Fruit fly (Drosophila melanogaster) whole organism, pupa: ENCODE results near the gene ECSIT.
A peak's percentile ranks its signal among the peaks of the same experiment; 100 is the strongest.

Experiments used
- CG10348 ChIP-seq: fragments of 200-800 bp; sonication (Bioruptor generic); IDR thresholded peaks from 2 replicates; pipeline ENCODE4 v1.3.6; 2022; ENCODE audit warnings: missing biosample characterization, missing genetic modification characterization
- CG12605 ChIP-seq: fragments of 200-800 bp; sonication (Bioruptor generic); IDR thresholded peaks from 2 replicates; pipeline ENCODE4 v1.3.6; 2022; ENCODE audit warnings: missing biosample characterization, missing genetic modification characterization
- CG13204 ChIP-seq: fragments of 200-800 bp; sonication (Bioruptor generic); optimal IDR thresholded peaks from 2 replicates; lab custom pipeline; 2018; ENCODE audit warnings: missing biosample characterization, mild to moderate bottlenecking, missing genetic modification characterization, moderate library complexity
- CG14655 ChIP-seq: fragments of 200-800 bp; sonication (Bioruptor generic); optimal IDR thresholded peaks from 3 replicates; lab custom pipeline; 2017; ENCODE audit warnings: mild to moderate bottlenecking, missing biosample characterization, missing genetic modification reagents, missing genetic modification characterization
- CG15710 ChIP-seq: fragments of 200-800 bp; sonication (Bioruptor generic); optimal IDR thresholded peaks from 2 replicates; lab custom pipeline; 2018; ENCODE audit warnings: missing biosample characterization, mild to moderate bottlenecking, missing genetic modification characterization, moderate library complexity
- CG17806 ChIP-seq: fragments of 200-800 bp; sonication (Bioruptor generic); optimal IDR thresholded peaks from 2 replicates; lab custom pipeline; 2018; ENCODE audit warnings: missing biosample characterization, mild to moderate bottlenecking, missing genetic modification characterization, moderate library complexity
- CG32121 ChIP-seq: fragments of 200-800 bp; sonication (Bioruptor generic); IDR thresholded peaks from 2 replicates; pipeline ENCODE4 v1.3.6; 2022; ENCODE audit warnings: missing biosample characterization, missing genetic modification characterization
- CG34367 ChIP-seq: fragments of 200-800 bp; sonication (Bioruptor generic); optimal IDR thresholded peaks from 2 replicates; lab custom pipeline; 2018; ENCODE audit warnings: missing biosample characterization, mild to moderate bottlenecking, missing genetic modification characterization
- CG4496 ChIP-seq: fragments of 200-800 bp; sonication (Bioruptor generic); IDR thresholded peaks from 3 replicates; pipeline ENCODE4 v1.3.6; 2022; ENCODE audit warnings: missing biosample characterization, missing genetic modification characterization
- CG8159 ChIP-seq: fragments of 200-800 bp; sonication (Bioruptor generic); optimal IDR thresholded peaks from 3 replicates; lab custom pipeline; 2018; ENCODE audit warnings: missing biosample characterization, mild to moderate bottlenecking, missing genetic modification characterization, moderate library complexity
- CG8301 ChIP-seq: fragments of 200-800 bp; sonication (Bioruptor generic); optimal IDR thresholded peaks from 2 replicates; lab custom pipeline; 2018; ENCODE audit warnings: missing biosample characterization, mild to moderate bottlenecking, missing genetic modification characterization
- CG9948 ChIP-seq: fragments of 200-800 bp; sonication (Bioruptor generic); optimal IDR thresholded peaks from 2 replicates; lab custom pipeline; 2018; ENCODE audit warnings: missing biosample characterization, mild to moderate bottlenecking, missing genetic modification characterization, moderate library complexity
- D1 ChIP-seq: fragments of 200-800 bp; sonication (Bioruptor generic); optimal IDR thresholded peaks from 2 replicates; lab custom pipeline; 2018; ENCODE audit warnings: missing biosample characterization, mild to moderate bottlenecking, missing genetic modification characterization, moderate library complexity
- EcR ChIP-seq: fragments of 200-800 bp; sonication (Bioruptor generic); optimal IDR thresholded peaks from 3 replicates; lab custom pipeline; 2019; ENCODE audit warnings: missing biosample characterization, missing genetic modification characterization, mild to moderate bottlenecking, moderate library complexity, missing genetic modification reagents
- Ets98B ChIP-seq: fragments of 200-800 bp; sonication (Bioruptor generic); IDR thresholded peaks from 2 replicates; pipeline ENCODE4 v1.3.6; 2022; ENCODE audit warnings: missing biosample characterization, missing genetic modification characterization
- Pif1A ChIP-seq: fragments of 200-800 bp; sonication (Bioruptor generic); optimal IDR thresholded peaks from 3 replicates; lab custom pipeline; 2016; ENCODE audit warnings: missing biosample characterization, missing genetic modification characterization
- Pif1B ChIP-seq: fragments of 200-800 bp; sonication (Bioruptor generic); optimal IDR thresholded peaks from 3 replicates; lab custom pipeline; 2016; ENCODE audit warnings: missing biosample characterization, missing genetic modification characterization
- Snoo ChIP-seq: fragments of 200-800 bp; sonication (Bioruptor generic); optimal IDR thresholded peaks from 3 replicates; lab custom pipeline; 2017; ENCODE audit warnings: missing biosample characterization, mild to moderate bottlenecking, missing genetic modification characterization, inconsistent platforms
- fd96Ca ChIP-seq: fragments of 200-800 bp; sonication (Bioruptor generic); IDR thresholded peaks from 3 replicates; pipeline ENCODE4 v1.3.6; 2022; ENCODE audit warnings: missing biosample characterization, missing genetic modification characterization
- gl ChIP-seq: fragments of 200-800 bp; sonication (Bioruptor generic); optimal IDR thresholded peaks from 2 replicates; lab custom pipeline; 2018; ENCODE audit warnings: missing biosample characterization, mild to moderate bottlenecking, missing genetic modification characterization
- rn ChIP-seq: fragments of 200-800 bp; sonication (Bioruptor generic); IDR thresholded peaks from 2 replicates; pipeline ENCODE4 v1.3.6; 2022; ENCODE audit warnings: missing biosample characterization, missing genetic modification characterization

The ECSIT gene

DNA sequence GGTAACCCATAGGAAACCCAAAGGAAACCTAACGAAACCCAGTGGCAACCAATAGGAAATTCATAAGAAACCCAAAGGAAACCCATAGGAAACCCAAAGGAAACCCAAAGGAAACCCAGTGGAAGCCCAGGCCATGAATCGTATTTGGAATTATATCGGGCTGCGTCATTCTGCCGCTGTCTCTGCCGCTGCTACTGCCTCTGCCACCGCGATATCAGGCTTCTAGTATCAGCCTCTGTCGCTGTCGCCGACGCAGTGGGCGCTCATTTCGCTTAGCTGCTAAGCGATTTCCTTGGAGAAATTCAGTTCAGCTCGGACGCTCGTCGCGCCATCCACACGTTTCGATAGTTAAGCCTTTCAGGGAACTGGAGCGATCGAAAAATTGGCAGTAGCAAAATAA is 25.0 kb upstream of the ECSIT start, which contains the start of gene CG1208:
TSS of gene CG1208 (plus strand) at position 301 of the 400 bp plus-strand sequence.
- no peak for TF ChIP-seq CG14655 (GFP tag; lab: Kevin White, UChicago)
- no peak for TF ChIP-seq CG8159 (tag; lab: Kevin White, UChicago)
- TF ChIP-seq CG32121 (GFP tag; lab: Robert Waterston, UW) = no peak
- no peak for TF ChIP-seq CG4496 (GFP tag; lab: Robert Waterston, UW)
- TF ChIP-seq CG8301 (tag; lab: Kevin White, UChicago) = no peak
- TF ChIP-seq CG13204 (GFP tag; lab: Kevin White, UChicago) = no peak
- TF ChIP-seq Snoo (tag; lab: Kevin White, UChicago) = no peak
- TF ChIP-seq gl = no peak

DNA sequence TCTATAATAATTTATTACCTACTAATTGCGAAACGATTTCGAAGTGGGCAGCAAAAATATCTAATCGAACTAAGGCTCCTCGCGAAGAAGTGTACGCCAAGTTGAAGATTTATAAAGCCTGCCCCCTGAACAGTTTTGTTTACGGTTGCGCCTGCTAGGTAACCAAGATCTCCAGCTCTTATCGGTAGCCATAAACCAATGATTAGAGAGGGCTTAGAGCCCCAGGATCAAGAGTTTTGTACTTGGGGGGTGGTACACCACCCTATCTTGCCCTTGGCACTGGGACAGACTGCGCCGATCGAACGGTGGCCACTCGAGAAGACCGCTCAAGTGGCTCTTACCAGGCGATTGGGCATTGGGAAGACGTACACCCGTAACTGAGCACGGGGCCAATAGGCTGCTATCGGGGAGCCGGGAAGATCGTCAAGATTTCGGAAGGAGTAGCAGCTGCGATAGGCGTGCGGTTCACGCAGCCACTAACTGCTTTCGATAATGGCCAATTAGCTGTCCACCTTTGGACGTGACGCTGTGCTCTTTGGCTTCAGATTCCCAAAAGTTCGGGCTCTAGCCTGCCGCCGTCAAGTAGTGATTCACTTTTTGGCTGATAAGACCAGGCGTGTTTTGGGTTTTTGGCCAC is 23.9 kb upstream of the ECSIT start:
- no peak for TF ChIP-seq CG10348 (GFP tag; lab: Robert Waterston, UW)
- TF ChIP-seq CG8159 (tag; lab: Kevin White, UChicago) = no peak
- TF ChIP-seq CG12605 (GFP tag; lab: Robert Waterston, UW) = no peak
- no peak for TF ChIP-seq CG15710 (tag; lab: Kevin White, UChicago)
- TF ChIP-seq CG34367 (tag; lab: Kevin White, UChicago) = no peak

DNA sequence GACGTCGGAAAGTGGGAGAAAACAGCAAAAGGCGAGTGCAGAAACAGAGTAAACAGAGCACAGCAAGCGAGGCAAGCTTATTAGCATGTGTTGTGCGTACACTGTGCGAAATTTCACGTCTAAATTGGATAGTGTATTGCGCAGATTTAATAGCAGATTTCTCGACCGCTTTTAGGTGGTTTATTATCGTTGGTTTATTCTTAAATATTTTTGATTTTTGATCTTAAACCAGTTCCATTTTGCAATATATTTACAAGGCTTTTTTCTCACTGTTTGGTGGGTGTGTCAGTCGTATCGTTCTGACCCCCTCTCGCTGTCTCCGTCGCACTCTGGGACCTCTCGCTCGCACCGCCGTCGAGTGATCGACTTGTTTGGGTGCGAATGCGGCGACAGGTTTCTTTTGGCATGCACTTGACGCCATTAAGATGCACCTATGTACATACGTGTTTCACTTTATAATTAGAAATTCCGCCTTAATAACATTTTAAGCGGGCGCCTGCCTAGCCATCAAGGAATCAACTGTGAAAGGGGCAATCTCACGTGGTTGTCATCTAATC is 22.4 kb upstream of the ECSIT start:
- peak; percentile 55 for TF ChIP-seq gl
- TF ChIP-seq CG13204 (GFP tag; lab: Kevin White, UChicago) = no peak
- TF ChIP-seq CG32121 (GFP tag; lab: Robert Waterston, UW) = peak; percentile 92
- TF ChIP-seq CG12605 (GFP tag; lab: Robert Waterston, UW) = peak; percentile 90
- TF ChIP-seq CG17806 = peak; percentile 76
- peak; percentile 64; the same call in 1 of the 2 replicates for TF ChIP-seq CG10348 (GFP tag; lab: Robert Waterston, UW)
- TF ChIP-seq Ets98B = peak; percentile 96
- TF ChIP-seq CG15710 (tag; lab: Kevin White, UChicago) = peak; percentile 81
- TF ChIP-seq Pif1A (GFP tag; lab: Kevin White, UChicago) = peak; percentile 89
- TF ChIP-seq CG34367 (tag; lab: Kevin White, UChicago) = peak; percentile 77
- TF ChIP-seq CG8301 (tag; lab: Kevin White, UChicago) = peak; percentile 95
- TF ChIP-seq CG9948 (tag; lab: Kevin White, UChicago) = no peak
- TF ChIP-seq CG14655 (GFP tag; lab: Kevin White, UChicago) = peak; percentile 93
- TF ChIP-seq CG4496 (GFP tag; lab: Robert Waterston, UW) = peak; percentile 96
- TF ChIP-seq fd96Ca (GFP tag; lab: Robert Waterston, UW) = peak; percentile 97
- TF ChIP-seq rn (GFP tag; lab: Robert Waterston, UW) = peak; percentile 88
- TF ChIP-seq EcR (GFP tag; lab: Kevin White, UChicago) = peak; percentile 12
- no peak for TF ChIP-seq D1
- TF ChIP-seq CG8159 (tag; lab: Kevin White, UChicago) = peak; percentile 83
- peak; percentile 87 for TF ChIP-seq Pif1B (GFP tag; lab: Kevin White, UChicago)
- TF ChIP-seq Snoo (tag; lab: Kevin White, UChicago) = peak; percentile 85

DNA sequence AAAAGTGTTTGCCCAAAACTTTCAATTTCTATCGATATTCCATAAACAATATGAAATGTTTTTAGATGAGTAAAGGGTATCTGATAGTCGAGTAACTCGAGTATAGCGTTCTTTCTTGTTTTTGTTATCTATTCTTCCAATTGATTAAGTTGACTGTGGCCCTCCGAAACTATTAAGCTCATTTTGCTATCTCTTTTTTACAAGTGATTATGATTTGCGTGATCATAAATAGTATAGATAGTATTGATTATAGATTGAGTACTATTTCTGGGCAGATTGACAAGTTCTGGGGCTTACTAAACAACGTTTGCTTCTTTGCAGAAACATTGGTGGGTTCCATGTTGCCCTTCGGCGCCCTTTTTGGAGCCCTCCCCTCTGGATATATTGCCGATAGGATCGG is 19.8 kb upstream of the ECSIT start:
- TF ChIP-seq CG10348 (GFP tag; lab: Robert Waterston, UW) (no peak), CG8159 (tag; lab: Kevin White, UChicago) (no peak), rn (GFP tag; lab: Robert Waterston, UW) (no peak), CG4496 (GFP tag; lab: Robert Waterston, UW) (no peak), gl (no peak), CG32121 (GFP tag; lab: Robert Waterston, UW) (no peak), CG13204 (GFP tag; lab: Kevin White, UChicago) (no peak), CG8301 (tag; lab: Kevin White, UChicago) (no peak), EcR (GFP tag; lab: Kevin White, UChicago) (no peak), CG15710 (tag; lab: Kevin White, UChicago) (no peak), Snoo (tag; lab: Kevin White, UChicago) (no peak)

DNA sequence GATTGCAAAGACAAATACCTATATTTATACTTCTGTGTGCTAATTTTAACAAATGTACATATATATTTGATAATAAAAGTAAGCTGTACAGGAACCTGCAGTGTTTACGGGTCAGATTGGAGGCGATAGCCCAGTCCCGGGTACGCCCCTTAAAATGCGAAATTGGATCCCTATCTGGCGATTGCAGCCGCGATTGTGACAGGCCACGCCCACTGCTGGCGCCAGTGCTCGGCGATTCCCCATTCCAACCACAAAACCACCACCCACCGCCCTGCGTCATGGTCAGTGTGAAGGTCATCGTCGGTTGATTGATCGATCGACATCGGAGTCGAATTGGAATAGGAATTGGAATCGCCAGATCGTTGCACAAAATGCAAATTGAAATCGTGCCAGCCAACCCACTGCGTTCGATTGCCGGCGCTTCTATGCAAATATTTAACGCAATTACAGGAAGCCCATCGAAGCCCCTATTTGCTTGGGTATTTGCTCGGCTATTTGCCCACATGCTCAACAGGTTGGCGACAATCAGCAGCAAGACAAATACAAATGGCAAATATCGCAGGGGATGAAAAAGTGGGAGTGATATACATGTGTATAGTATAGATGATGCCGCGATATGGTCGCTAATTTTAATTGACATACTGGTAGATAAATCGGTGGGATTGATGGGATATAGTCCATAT is 17.6 kb upstream of the ECSIT start:
- TF ChIP-seq CG15710 (tag; lab: Kevin White, UChicago) = no peak
- TF ChIP-seq CG14655 (GFP tag; lab: Kevin White, UChicago) = peak; percentile 29
- no peak for TF ChIP-seq D1
- TF ChIP-seq CG17806 = peak; percentile 8
- TF ChIP-seq CG13204 (GFP tag; lab: Kevin White, UChicago) = no peak
- no peak for TF ChIP-seq Snoo (tag; lab: Kevin White, UChicago)
- no peak for TF ChIP-seq CG10348 (GFP tag; lab: Robert Waterston, UW)
- no peak for TF ChIP-seq CG8301 (tag; lab: Kevin White, UChicago)
- TF ChIP-seq CG9948 (tag; lab: Kevin White, UChicago) = no peak
- TF ChIP-seq CG34367 (tag; lab: Kevin White, UChicago) = peak; percentile 51
- no peak for TF ChIP-seq EcR (GFP tag; lab: Kevin White, UChicago)
- no peak for TF ChIP-seq fd96Ca (GFP tag; lab: Robert Waterston, UW)
- TF ChIP-seq Pif1A (GFP tag; lab: Kevin White, UChicago) = peak; percentile 69
- peak; percentile 33 for TF ChIP-seq Pif1B (GFP tag; lab: Kevin White, UChicago)
- no peak for TF ChIP-seq CG32121 (GFP tag; lab: Robert Waterston, UW)
- TF ChIP-seq gl = no peak
- no peak for TF ChIP-seq rn (GFP tag; lab: Robert Waterston, UW)
- peak; percentile 35; the same call in 1 of the 3 replicates for TF ChIP-seq CG4496 (GFP tag; lab: Robert Waterston, UW)
